Worm (Caenorhabditis elegans) whole organism, late embryonic: Measurements from ENCODE around the gene sre-40.

ENCODE experiments used
- C38D4.7 ChIP-seq: fragments of 200-800 bp; sonication (Bioruptor generic); optimal IDR thresholded peaks from 2 replicates; lab custom pipeline; 2018; ENCODE audit warnings: mild to moderate bottlenecking, missing genetic modification characterization, moderate library complexity, missing compliant biosample characterization
- F13H6.1 ChIP-seq: sonication (generic microtip); optimal IDR thresholded peaks from 2 replicates; lab custom pipeline; 2016; ENCODE audit warnings: missing genetic modification characterization, missing compliant biosample characterization
- ama-1 ChIP-seq: fragments of 150-350 bp; optimal IDR thresholded peaks from 2 replicates; lab custom pipeline; 2014
- ceh-2 ChIP-seq: sonication (generic microtip); optimal IDR thresholded peaks from 2 replicates; lab custom pipeline; 2016; ENCODE audit warnings: missing genotype, missing genetic modification characterization, missing compliant biosample characterization
- ceh-22 ChIP-seq: sonication (generic microtip); optimal IDR thresholded peaks from 2 replicates; lab custom pipeline; 2017; ENCODE audit warnings: missing biosample characterization, missing genetic modification characterization
- ceh-30 ChIP-seq: fragments of 150-350 bp; optimal IDR thresholded peaks from 2 replicates; lab custom pipeline; 2014; ENCODE audit warnings: missing biosample characterization, missing genetic modification characterization
- ceh-6 ChIP-seq: fragments of 200-800 bp; sonication (Bioruptor generic); optimal IDR thresholded peaks from 2 replicates; lab custom pipeline; 2018; ENCODE audit warnings: mild to moderate bottlenecking, missing genetic modification characterization, missing compliant biosample characterization
- eyg-1 ChIP-seq: sonication (generic microtip); optimal IDR thresholded peaks from 2 replicates; lab custom pipeline; 2016; ENCODE audit warnings: missing genotype, missing genetic modification characterization, missing compliant biosample characterization
- fkh-10 ChIP-seq: fragments of 150-350 bp; optimal IDR thresholded peaks from 2 replicates; lab custom pipeline; 2014; ENCODE audit warnings: missing biosample characterization, missing genetic modification reagents, missing genetic modification characterization
- lim-6 ChIP-seq: sonication (generic microtip); optimal IDR thresholded peaks from 2 replicates; lab custom pipeline; 2016; ENCODE audit warnings: missing genetic modification characterization, missing compliant biosample characterization
- nfya-1 ChIP-seq: sonication (generic microtip); optimal IDR thresholded peaks from 2 replicates; lab custom pipeline; 2017; ENCODE audit warnings: missing genetic modification characterization, mild to moderate bottlenecking, missing compliant biosample characterization, antibody characterized with exemption, moderate library complexity
- nhr-11 ChIP-seq: fragments of 150-350 bp; optimal IDR thresholded peaks from 2 replicates; lab custom pipeline; 2014; ENCODE audit warnings: missing biosample characterization, missing genetic modification characterization
- pax-1 ChIP-seq: fragments of 150-350 bp; optimal IDR thresholded peaks from 2 replicates; lab custom pipeline; 2014; ENCODE audit warnings: missing biosample characterization, missing genetic modification characterization
- ref-2 ChIP-seq: sonication (generic microtip); optimal IDR thresholded peaks from 2 replicates; lab custom pipeline; 2016; ENCODE audit warnings: missing genetic modification characterization, missing compliant biosample characterization
- tbx-2 ChIP-seq: sonication (generic microtip); optimal IDR thresholded peaks from 2 replicates; lab custom pipeline; 2016; ENCODE audit warnings: missing genetic modification characterization, missing compliant biosample characterization
- unc-42 ChIP-seq: sonication (generic microtip); optimal IDR thresholded peaks from 2 replicates; lab custom pipeline; 2016; ENCODE audit warnings: missing genotype, missing genetic modification characterization, missing compliant biosample characterization
- ztf-16 ChIP-seq: sonication (generic microtip); optimal IDR thresholded peaks from 2 replicates; lab custom pipeline; 2017; ENCODE audit warnings: missing genetic modification characterization, missing compliant biosample characterization

Gene sre-40

ce11 chrII:4650072-4650471, 33.5 kb downstream of the sre-40 start:
- no peak for TF ChIP-seq C38D4.7 (GFP tag; lab: Kevin White, UChicago)
- TF ChIP-seq pax-1 (tag; lab: Kevin White, UChicago) = peak; percentile 8
- no peak for TF ChIP-seq ceh-22 (tag; lab: Kevin White, UChicago)

ce11 chrII:4648785-4649184, 34.8 kb downstream of the sre-40 start, which contains the start of gene lgc-27:
lgc-27 (plus strand) TSS chrII:4649085.
- TF ChIP-seq tbx-2 (tag; lab: Kevin White, UChicago) (peak; percentile 44), fkh-10 (GFP tag; lab: Kevin White, UChicago) (no peak), lim-6 (no peak)

- TF ChIP-seq F13H6.1 (tag; lab: Kevin White, UChicago) = no peak
- peak; percentile 22 for TF ChIP-seq ref-2 (tag; lab: Kevin White, UChicago)
- TF ChIP-seq ceh-6 (GFP tag; lab: Kevin White, UChicago) = no peak
- no peak for TF ChIP-seq unc-42 (tag; lab: Kevin White, UChicago)
- TF ChIP-seq eyg-1 (tag; lab: Kevin White, UChicago) = no peak
- TF ChIP-seq nfya-1 (tag; lab: Kevin White, UChicago) = peak; percentile 38
- no peak for TF ChIP-seq ceh-30 (tag; lab: Kevin White, UChicago)
These were observed 42.8 kb downstream of the sre-40 start for ce11 chrII:4640748-4641147.

- TF ChIP-seq nhr-11 (tag; lab: Kevin White, UChicago) (no peak), ztf-16 (tag; lab: Kevin White, UChicago) (no peak), ceh-22 (tag; lab: Kevin White, UChicago) (no peak), ama-1 (no peak)
These were observed 44.7 kb downstream of the sre-40 start for ce11 chrII:4638891-4639290.

- TF ChIP-seq ztf-16 (tag; lab: Kevin White, UChicago) (no peak), nhr-11 (tag; lab: Kevin White, UChicago) (no peak), ceh-2 (tag; lab: Kevin White, UChicago) (no peak)
- TF ChIP-seq, all 69 proteins: peak for 0
These were observed 45.4 kb downstream of the sre-40 start, which contains the start of gene che-10 for ce11 chrII:4638241-4638640. che-10 (minus strand) TSS chrII:4638341.
